Fruit fly (Drosophila melanogaster) whole organism: ENCODE measurements around the gene CG9119.

Experiments used
- CG8478 ChIP-seq: fragments of >200 bp; optimal IDR thresholded peaks from 2 replicates; lab custom pipeline; 2018; ENCODE audit warnings: inconsistent platforms
- Dll ChIP-seq: fragments of >200 bp; optimal IDR thresholded peaks from 2 replicates; lab custom pipeline; 2017
- pan ChIP-seq: fragments of >200 bp; optimal IDR thresholded peaks from 2 replicates; lab custom pipeline; 2017
- psq ChIP-seq: fragments of >200 bp; optimal IDR thresholded peaks from 2 replicates; lab custom pipeline; 2017
- usp ChIP-seq: fragments of >200 bp; optimal IDR thresholded peaks from 2 replicates; lab custom pipeline; 2017; ENCODE audit warnings: missing biosample characterization, missing genetic modification characterization, mixed read lengths

DNA sequence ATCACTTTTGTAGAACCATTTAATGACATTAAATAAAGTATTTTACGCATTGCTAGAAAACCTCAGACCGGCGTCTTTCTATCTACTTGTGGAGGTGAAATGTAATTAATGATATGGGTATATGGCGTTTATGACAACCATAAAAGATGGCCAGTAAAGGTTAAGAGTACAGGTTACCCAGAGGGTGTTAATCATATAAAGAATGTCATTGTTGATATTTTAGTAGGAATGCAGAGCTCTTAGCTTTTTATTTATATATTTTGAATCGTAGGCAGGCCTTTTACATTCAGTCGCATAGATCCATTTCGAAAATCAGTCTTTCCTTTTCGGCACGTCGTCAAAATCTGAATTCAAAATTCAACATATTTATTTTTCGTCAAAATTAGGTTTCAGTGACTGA, 45.8 kb upstream of the CG9119 start, which contains the start of gene Bfc:
- TF ChIP-seq psq (lab: Kevin White, UChicago): no peak
- TF ChIP-seq CG8478 (lab: Kevin White, UChicago): no peak
- TF ChIP-seq pan (lab: Kevin White, UChicago): no peak
- TF ChIP-seq Dll (lab: Kevin White, UChicago): no peak
- no peak for TF ChIP-seq usp
